Worm (Caenorhabditis elegans) whole organism, mixed stage, embryonic: Measurements from ENCODE around the gene T05C3.6.
A peak's percentile ranks its signal among the peaks of the same experiment; 100 is the strongest.

Experiments
- M03D4.4 ChIP-seq: sonication (generic microtip); optimal IDR thresholded peaks from 2 replicates; lab custom pipeline; 2017; ENCODE audit warnings: mild to moderate bottlenecking, missing genetic modification characterization, missing compliant biosample characterization
- bed-3 ChIP-seq: fragments of 200-800 bp; sonication (Bioruptor generic); optimal IDR thresholded peaks from 3 replicates; lab custom pipeline; 2018; ENCODE audit warnings: mild to moderate bottlenecking, missing genetic modification characterization, moderate library complexity, missing compliant biosample characterization
- blmp-1 ChIP-seq: fragments of 150-350 bp; optimal IDR thresholded peaks from 2 replicates; lab custom pipeline; 2014; ENCODE audit warnings: missing biosample characterization, missing genetic modification characterization
- ceh-39 ChIP-seq: fragments of 150-350 bp; optimal IDR thresholded peaks from 2 replicates; lab custom pipeline; 2014; ENCODE audit warnings: missing biosample characterization, missing genetic modification characterization
- ceh-43 ChIP-seq: fragments of 200-800 bp; sonication (Bioruptor generic); optimal IDR thresholded peaks from 2 replicates; lab custom pipeline; 2018; ENCODE audit warnings: mild to moderate bottlenecking, missing genetic modification characterization, moderate library complexity, missing compliant biosample characterization
- ceh-83 ChIP-seq: fragments of 200-800 bp; sonication (Bioruptor generic); optimal IDR thresholded peaks from 2 replicates; lab custom pipeline; 2018; ENCODE audit warnings: mild to moderate bottlenecking, missing genetic modification characterization, missing compliant biosample characterization
- ces-1 ChIP-seq: fragments of 150-350 bp; optimal IDR thresholded peaks from 2 replicates; lab custom pipeline; 2014; ENCODE audit warnings: missing biosample characterization, missing genetic modification reagents, missing genetic modification characterization
- cnd-1 ChIP-seq: fragments of 200-800 bp; sonication (Bioruptor generic); optimal IDR thresholded peaks from 2 replicates; lab custom pipeline; 2018; ENCODE audit warnings: mild to moderate bottlenecking, missing genetic modification characterization, missing compliant biosample characterization
- drap-1 ChIP-seq: fragments of 200-800 bp; sonication (Bioruptor generic); optimal IDR thresholded peaks from 3 replicates; lab custom pipeline; 2018; ENCODE audit warnings: mild to moderate bottlenecking, missing genetic modification characterization, missing compliant biosample characterization
- elt-1 ChIP-seq: sonication (generic microtip); optimal IDR thresholded peaks from 2 replicates; lab custom pipeline; 2017; ENCODE audit warnings: missing genetic modification characterization, mild to moderate bottlenecking, missing compliant biosample characterization, antibody characterized with exemption, moderate library complexity, borderline replicate concordance; ENCODE audit not compliant: insufficient read depth
- elt-3 ChIP-seq: fragments of 150-350 bp; optimal IDR thresholded peaks from 2 replicates; lab custom pipeline; 2014; ENCODE audit warnings: missing biosample characterization, missing genetic modification characterization
- ham-2 ChIP-seq: fragments of 200-800 bp; sonication (Bioruptor generic); optimal IDR thresholded peaks from 2 replicates; lab custom pipeline; 2018; ENCODE audit warnings: mild to moderate bottlenecking, missing genetic modification characterization, missing compliant biosample characterization
- lin-13 ChIP-seq: fragments of 150-350 bp; optimal IDR thresholded peaks from 2 replicates; lab custom pipeline; 2014; ENCODE audit warnings: missing biosample characterization, missing genetic modification characterization
- lsy-2 ChIP-seq: fragments of 150-350 bp; optimal IDR thresholded peaks from 2 replicates; lab custom pipeline; 2014; ENCODE audit warnings: missing biosample characterization, missing genetic modification characterization
- mep-1 ChIP-seq: fragments of 150-350 bp; optimal IDR thresholded peaks from 2 replicates; lab custom pipeline; 2017; ENCODE audit warnings: missing biosample characterization, missing genetic modification reagents, missing genetic modification characterization, inconsistent platforms
- nhr-12 ChIP-seq: fragments of 150-350 bp; optimal IDR thresholded peaks from 2 replicates; lab custom pipeline; 2014; ENCODE audit warnings: missing biosample characterization, missing genetic modification characterization
- nhr-2 ChIP-seq: fragments of 150-350 bp; optimal IDR thresholded peaks from 2 replicates; lab custom pipeline; 2014; ENCODE audit warnings: missing biosample characterization, missing genetic modification characterization
- nhr-28 ChIP-seq: fragments of 150-350 bp; optimal IDR thresholded peaks from 2 replicates; lab custom pipeline; 2014; ENCODE audit warnings: missing biosample characterization, missing genetic modification characterization
- nhr-76 ChIP-seq: sonication (generic microtip); optimal IDR thresholded peaks from 2 replicates; lab custom pipeline; 2017; ENCODE audit warnings: missing biosample characterization, missing genetic modification characterization
- pha-4 ChIP-seq: fragments of 150-350 bp; optimal IDR thresholded peaks from 2 replicates; lab custom pipeline; 2018; ENCODE audit warnings: missing biosample characterization, missing genetic modification reagents, missing genetic modification characterization
- snpc-4 ChIP-seq: fragments of 150-350 bp; optimal IDR thresholded peaks from 2 replicates; lab custom pipeline; 2014; ENCODE audit warnings: missing biosample characterization, missing genetic modification characterization
- sptf-1 ChIP-seq: sonication (generic microtip); optimal IDR thresholded peaks from 2 replicates; lab custom pipeline; 2017; ENCODE audit warnings: mild to moderate bottlenecking, missing genetic modification characterization, moderate library complexity, missing compliant biosample characterization
- tbx-8 ChIP-seq: fragments of 200-800 bp; sonication (Bioruptor generic); optimal IDR thresholded peaks from 2 replicates; lab custom pipeline; 2018; ENCODE audit warnings: mild to moderate bottlenecking, missing genetic modification characterization, moderate library complexity, missing compliant biosample characterization
- unc-120 ChIP-seq: sonication (generic microtip); optimal IDR thresholded peaks from 2 replicates; lab custom pipeline; 2017; ENCODE audit warnings: missing genetic modification characterization, missing compliant biosample characterization; ENCODE audit not compliant: poor library complexity, severe bottlenecking
- unc-39 ChIP-seq: fragments of 150-350 bp; optimal IDR thresholded peaks from 2 replicates; lab custom pipeline; 2014; ENCODE audit warnings: missing biosample characterization, missing genetic modification characterization
- zip-8 ChIP-seq: fragments of 150-350 bp; optimal IDR thresholded peaks from 2 replicates; lab custom pipeline; 2014; ENCODE audit warnings: missing biosample characterization, missing genetic modification characterization
- ztf-11 ChIP-seq: fragments of 150-350 bp; optimal IDR thresholded peaks from 2 replicates; lab custom pipeline; 2014; ENCODE audit warnings: missing biosample characterization, missing genetic modification characterization

T05C3.6 gene

DNA sequence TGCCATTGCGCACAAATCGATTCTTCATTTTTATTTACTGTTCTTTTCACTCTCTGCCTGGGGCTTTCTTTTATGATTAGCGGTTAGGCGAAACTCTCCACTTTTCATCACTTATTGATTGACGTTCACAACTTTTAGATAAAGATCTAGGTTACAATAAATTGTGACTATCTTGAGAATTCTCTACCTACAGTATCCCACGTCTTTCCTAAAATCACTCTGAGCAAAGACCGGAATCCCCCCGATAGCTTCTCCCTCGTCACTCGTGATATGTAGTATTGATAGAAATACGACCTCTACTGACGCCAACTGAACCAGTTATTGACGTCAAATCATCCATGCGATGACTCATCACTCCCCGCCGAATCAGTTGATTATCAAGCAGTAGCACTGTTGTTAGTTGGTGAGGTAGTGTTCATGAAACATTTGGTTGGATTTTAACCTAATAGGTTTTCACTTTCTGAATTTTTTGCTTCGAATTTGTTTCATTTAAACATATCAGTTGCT lies 31.5 kb downstream of the T05C3.6 start, which contains the start of gene hir-1:
TSS of gene hir-1 (plus strand) at position 405 of the 507 bp plus-strand sequence.
- TF ChIP-seq M03D4.4 = no peak
- no peak for TF ChIP-seq nhr-76 (tag; lab: Kevin White, UChicago)

DNA sequence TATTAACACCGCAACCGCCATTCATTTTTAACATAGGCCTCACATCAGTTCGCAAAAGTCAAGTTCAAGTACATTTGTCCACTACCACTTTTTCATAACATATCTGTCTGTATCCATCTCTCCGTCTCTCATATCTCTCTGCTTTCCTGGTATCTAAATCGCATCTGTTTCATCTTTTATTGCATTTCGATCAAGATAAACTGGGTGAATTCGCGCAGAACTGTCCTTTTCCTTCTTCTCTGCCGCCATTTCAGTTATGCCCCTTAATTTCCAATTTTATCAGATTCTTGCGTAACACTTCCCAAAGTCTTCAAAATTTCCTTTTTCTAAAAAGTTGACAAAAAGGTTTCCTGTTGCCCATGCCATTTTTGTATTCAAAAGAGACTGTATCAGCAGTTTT lies 33.0 kb downstream of the T05C3.6 start:
- no peak for TF ChIP-seq bed-3
- TF ChIP-seq ham-2 = peak; percentile 0
- peak; percentile 87 for TF ChIP-seq elt-1 (tag; lab: Kevin White, UChicago)
- TF ChIP-seq, all 35 proteins: peak for 2

DNA sequence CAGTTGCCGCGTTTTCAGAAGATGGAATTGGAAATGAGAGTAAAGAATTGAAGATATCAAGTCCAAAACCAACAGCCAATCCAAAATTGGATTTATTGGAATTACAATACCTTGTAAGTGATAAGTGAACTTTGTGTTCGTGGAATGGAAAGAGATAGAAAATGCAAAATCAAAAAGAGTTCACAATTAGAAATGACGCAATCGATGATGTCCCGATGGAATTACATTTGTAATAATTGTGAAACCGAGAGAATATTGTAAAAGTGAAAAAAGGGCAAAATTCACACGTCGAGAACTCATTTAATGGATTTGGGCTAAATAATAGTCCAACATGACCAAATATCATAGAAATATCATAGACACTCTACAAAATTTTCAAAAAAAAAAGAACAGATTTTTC lies 35.0 kb downstream of the T05C3.6 start:
- TF ChIP-seq zip-8 (tag; lab: Kevin White, UChicago) = peak; percentile 57
- no peak for TF ChIP-seq elt-1 (tag; lab: Kevin White, UChicago)
- TF ChIP-seq, all 35 proteins: peak for 1

DNA sequence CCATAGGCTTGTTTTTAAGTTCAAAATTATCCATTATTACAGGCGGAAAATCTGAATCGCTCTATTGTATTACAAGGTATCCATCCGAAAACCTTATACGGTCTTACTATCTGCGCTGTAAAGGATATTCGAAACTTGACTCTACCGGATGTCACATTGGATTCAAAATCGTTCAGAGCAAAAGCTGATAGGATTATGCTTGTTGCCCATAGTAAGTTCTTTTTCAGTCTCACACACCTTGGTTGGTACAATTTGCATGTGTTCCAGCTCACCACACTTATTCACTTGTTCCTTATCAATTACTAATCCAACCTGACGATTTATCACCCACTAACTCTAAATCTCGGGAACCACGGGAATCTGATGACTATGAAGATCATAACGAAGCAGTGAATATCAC lies 37.4 kb downstream of the T05C3.6 start:
- TF ChIP-seq ceh-39 (tag; lab: Kevin White, UChicago) (no peak), ceh-43 (GFP tag; lab: Kevin White, UChicago) (no peak), ces-1 (GFP tag; lab: Kevin White, UChicago) (no peak), ztf-11 (tag; lab: Kevin White, UChicago) (no peak), tbx-8 (GFP tag; lab: Kevin White, UChicago) (no peak), blmp-1 (tag; lab: Kevin White, UChicago) (no peak), mep-1 (no peak), snpc-4 (tag; lab: Kevin White, UChicago) (no peak), drap-1 (no peak), nhr-76 (tag; lab: Kevin White, UChicago) (no peak), cnd-1 (tag; lab: Kevin White, UChicago) (no peak), elt-3 (tag; lab: Kevin White, UChicago) (no peak), unc-39 (tag; lab: Kevin White, UChicago) (no peak), lsy-2 (no peak), M03D4.4 (no peak), ceh-83 (no peak), sptf-1 (tag; lab: Kevin White, UChicago) (no peak), nhr-12 (no peak), nhr-28 (tag; lab: Kevin White, UChicago) (no peak)

DNA sequence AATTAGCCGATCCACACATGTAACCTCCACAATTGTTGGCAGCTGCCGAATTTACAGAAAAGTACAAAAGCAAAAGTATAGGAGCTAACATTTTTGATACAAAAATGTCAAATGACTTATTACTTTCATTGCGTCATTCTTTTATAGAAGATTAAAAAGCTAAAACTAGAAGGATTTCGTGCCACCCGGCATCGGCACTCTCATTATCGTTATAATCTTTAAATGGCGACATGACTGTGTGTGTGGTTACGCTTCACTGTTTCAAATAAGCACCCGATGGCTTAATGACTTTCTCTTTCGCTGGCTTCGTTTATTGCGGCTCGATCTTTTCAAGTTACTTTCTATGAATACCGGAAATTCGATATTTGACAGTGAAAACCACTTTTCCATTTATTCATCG lies 43.5 kb downstream of the T05C3.6 start, which contains the start of gene grl-1:
TSS of gene grl-1 (minus strand) at position 101 of the 400 bp plus-strand sequence.
- TF ChIP-seq blmp-1 (tag; lab: Kevin White, UChicago) (no peak), zip-8 (tag; lab: Kevin White, UChicago) (peak; percentile 6)

DNA sequence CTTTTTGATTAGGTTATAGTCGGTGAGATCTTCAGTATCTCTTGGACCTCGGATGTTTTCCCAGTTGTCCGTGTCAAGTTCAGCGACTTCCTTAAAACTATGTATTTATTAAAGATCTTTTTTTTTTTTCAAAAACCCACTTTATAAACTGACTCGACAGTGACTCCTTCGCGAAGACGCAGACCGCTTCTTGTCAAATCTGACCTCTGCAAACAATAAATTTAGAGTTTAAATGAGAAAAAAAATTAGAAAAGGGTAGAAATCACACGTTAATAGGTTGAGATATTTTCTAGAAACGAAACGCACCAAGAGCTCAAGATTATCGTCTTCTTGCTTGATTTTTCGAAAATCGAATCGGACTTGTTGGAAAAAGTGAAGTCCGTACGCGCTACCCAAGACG lies 45.5 kb downstream of the T05C3.6 start, which contains the start of gene C24G6.8:
TSS of gene C24G6.8 (minus strand) at position 101 of the 400 bp plus-strand sequence.
- TF ChIP-seq nhr-28 (tag; lab: Kevin White, UChicago) (no peak), unc-120 (tag; lab: Kevin White, UChicago) (no peak), elt-1 (tag; lab: Kevin White, UChicago) (no peak), lsy-2 (no peak), nhr-2 (no peak), ces-1 (GFP tag; lab: Kevin White, UChicago) (no peak), tbx-8 (GFP tag; lab: Kevin White, UChicago) (no peak), elt-3 (tag; lab: Kevin White, UChicago) (no peak), zip-8 (tag; lab: Kevin White, UChicago) (no peak), ceh-83 (no peak), ztf-11 (tag; lab: Kevin White, UChicago) (no peak), lin-13 (no peak), blmp-1 (tag; lab: Kevin White, UChicago) (no peak), mep-1 (no peak), bed-3 (no peak), ceh-43 (GFP tag; lab: Kevin White, UChicago) (no peak), pha-4 (tag; lab: Kevin White, UChicago) (no peak)
